Worm (Caenorhabditis elegans): Measurements from ENCODE around the gene C09F12.2.

- TF ChIP-seq him-1 (tag; optimal IDR thresholded peaks at IDR 0.05) (no peak), dao-5 (tag; optimal IDR thresholded peaks at IDR 0.05) (no peak)
Measured at ce11 chrX:11038221-11038620, 15.5 kb upstream of the C09F12.2 start.
